Fruit fly (Drosophila melanogaster) whole organism, wandering third instar larva: ENCODE results near the gene CG14691.

Experiments used
- Dif ChIP-seq: fragments of 200-275, 200-300 bp; sonication (Bioruptor generic); optimal IDR thresholded peaks from 2 replicates; lab custom pipeline; 2018; ENCODE audit warnings: missing biosample characterization, missing genetic modification characterization; ENCODE audit not compliant: partially characterized antibody
- Hr83 ChIP-seq: fragments of 200-300 bp; sonication (Bioruptor generic); optimal IDR thresholded peaks from 2 replicates; lab custom pipeline; 2016; ENCODE audit warnings: missing biosample characterization, mild to moderate bottlenecking, missing genetic modification characterization, moderate library complexity; ENCODE audit not compliant: poor library complexity, severe bottlenecking
- Jra ChIP-seq: sonication (Bioruptor generic); optimal IDR thresholded peaks from 2 replicates; lab custom pipeline; 2016; ENCODE audit warnings: missing biosample characterization, missing genetic modification characterization
- N ChIP-seq: fragments of >200 bp; optimal IDR thresholded peaks from 2 replicates; lab custom pipeline; 2018; ENCODE audit warnings: missing biosample characterization, missing external identifiers, missing genetic modification characterization
- Sp1 ChIP-seq: fragments of 200-800 bp; sonication (Bioruptor generic); optimal IDR thresholded peaks from 3 replicates; lab custom pipeline; 2019; ENCODE audit warnings: missing biosample characterization, mild to moderate bottlenecking, missing genetic modification characterization, moderate library complexity
- brk ChIP-seq: fragments of 200-800 bp; sonication (Bioruptor generic); optimal IDR thresholded peaks from 2 replicates; lab custom pipeline; 2016; ENCODE audit warnings: missing biosample characterization, mild to moderate bottlenecking, missing genetic modification characterization
- dmrt93B ChIP-seq: fragments of 200-800 bp; sonication (Bioruptor generic); optimal IDR thresholded peaks from 2 replicates; lab custom pipeline; 2018; ENCODE audit warnings: missing biosample characterization, mild to moderate bottlenecking, missing genetic modification characterization
- h ChIP-seq: fragments of 200-800 bp; sonication (Bioruptor generic); optimal IDR thresholded peaks from 3 replicates; lab custom pipeline; 2016; ENCODE audit warnings: missing biosample characterization, mild to moderate bottlenecking, missing genetic modification characterization
- lola ChIP-seq: fragments of >200 bp; optimal IDR thresholded peaks from 2 replicates; lab custom pipeline; 2017; ENCODE audit warnings: missing biosample characterization, missing genetic modification characterization
- usp ChIP-seq: fragments of >200 bp; optimal IDR thresholded peaks from 2 replicates; lab custom pipeline; 2017; ENCODE audit warnings: missing biosample characterization, missing genetic modification characterization

- TF ChIP-seq lola (GFP tag; lab: Kevin White, UChicago), result no peak
- TF ChIP-seq usp (GFP tag; lab: Kevin White, UChicago), result no peak
- no peak for TF ChIP-seq Sp1
- TF ChIP-seq N (GFP tag; lab: Kevin White, UChicago), result no peak
- no peak for TF ChIP-seq Hr83 (GFP tag; lab: Kevin White, UChicago)
- no peak for TF ChIP-seq brk (GFP tag; lab: Kevin White, UChicago)
- no peak for TF ChIP-seq h (GFP tag; lab: Kevin White, UChicago)
- TF ChIP-seq Jra, result no peak
- no peak for TF ChIP-seq Dif (GFP tag; lab: Kevin White, UChicago)
- TF ChIP-seq dmrt93B (GFP tag; lab: Kevin White, UChicago), result no peak
Observed at dm6 chr3R:10761980-10762379, 6.5 kb upstream of the CG14691 start.
